Fruit fly (Drosophila melanogaster) Kc167 (cell line): ENCODE measurements around the gene slow.

Source experiments
- Myc ChIP-seq: fragments of >200 bp; optimal IDR thresholded peaks from 2 replicates; lab custom pipeline; 2017; ENCODE audit warnings: missing external identifiers
- Sin3A ChIP-seq: fragments of >200 bp; optimal IDR thresholded peaks from 2 replicates; lab custom pipeline; 2018; ENCODE audit warnings: missing external identifiers
- h ChIP-seq: fragments of >200 bp; optimal IDR thresholded peaks from 3 replicates; lab custom pipeline; 2018; ENCODE audit warnings: missing external identifiers
- insv ChIP-seq: fragments of >200 bp; optimal IDR thresholded peaks from 3 replicates; lab custom pipeline; 2018; ENCODE audit warnings: missing external identifiers
- psq ChIP-seq: fragments of >200 bp; optimal IDR thresholded peaks from 2 replicates; lab custom pipeline; 2017; ENCODE audit warnings: missing external identifiers
- ttk ChIP-seq: sonication (Bioruptor generic); optimal IDR thresholded peaks from 2 replicates; lab custom pipeline; 2017; ENCODE audit warnings: missing external identifiers

slow gene

dm6 chr3L:4395501-4396073 is 11.3 kb downstream of the slow start:
- no peak for TF ChIP-seq h (lab: Kevin White, UChicago)
- no peak for TF ChIP-seq Myc (lab: Kevin White, UChicago)
- TF ChIP-seq insv, result no peak
- TF ChIP-seq Sin3A, result no peak
- no peak for TF ChIP-seq psq
- no peak for TF ChIP-seq ttk

- no peak for TF ChIP-seq h (lab: Kevin White, UChicago)
- TF ChIP-seq insv, result no peak
- TF ChIP-seq ttk, result no peak
- TF ChIP-seq Sin3A, result no peak
- no peak for TF ChIP-seq Myc (lab: Kevin White, UChicago)
- no peak for TF ChIP-seq psq
These were observed 12.1 kb downstream of the slow start for dm6 chr3L:4396372-4396771.

DNA sequence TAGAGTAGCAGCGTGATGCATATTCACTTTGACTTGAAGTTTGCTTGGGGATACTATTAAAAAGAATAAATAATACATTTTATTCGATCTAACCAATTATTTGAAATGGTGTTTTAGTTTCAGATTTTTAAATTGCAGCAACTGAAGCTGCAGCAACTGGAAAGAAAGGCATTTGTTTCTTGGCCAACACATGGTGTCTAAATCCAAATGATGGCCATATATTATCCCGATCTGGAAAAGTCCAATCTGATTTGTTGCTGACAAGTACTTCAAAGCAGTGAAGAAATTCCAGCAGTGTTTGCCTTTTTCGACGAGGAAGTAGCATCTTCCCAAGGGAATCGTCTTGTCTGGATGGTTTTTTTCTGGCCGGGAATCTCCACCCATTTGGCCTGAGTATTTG is 12.9 kb downstream of the slow start:
- TF ChIP-seq ttk, result no peak
- no peak for TF ChIP-seq Myc (lab: Kevin White, UChicago)
- no peak for TF ChIP-seq Sin3A
- no peak for TF ChIP-seq insv
- TF ChIP-seq psq, result no peak
- no peak for TF ChIP-seq h (lab: Kevin White, UChicago)

DNA sequence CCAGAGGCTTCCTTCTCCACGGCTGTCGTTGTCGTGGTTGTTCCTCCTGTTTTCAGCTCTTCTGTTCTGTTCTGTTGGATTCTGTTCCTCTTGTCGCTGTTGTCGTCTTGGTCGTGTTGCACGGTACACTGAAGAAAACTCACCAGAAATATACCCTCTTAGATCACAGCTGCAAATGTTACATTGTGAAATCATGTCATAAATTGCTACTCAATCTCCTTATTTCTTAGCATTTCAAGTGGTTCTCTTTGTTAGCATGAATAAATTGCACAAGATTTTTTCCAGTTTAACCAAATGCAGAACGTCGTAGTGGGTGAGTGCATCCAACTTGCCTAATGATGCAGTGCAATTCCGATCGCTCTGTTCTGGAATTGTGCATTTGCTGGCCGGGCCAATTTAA is 13.6 kb downstream of the slow start:
- TF ChIP-seq insv (no peak), Sin3A (no peak), ttk (no peak), psq (no peak)

DNA sequence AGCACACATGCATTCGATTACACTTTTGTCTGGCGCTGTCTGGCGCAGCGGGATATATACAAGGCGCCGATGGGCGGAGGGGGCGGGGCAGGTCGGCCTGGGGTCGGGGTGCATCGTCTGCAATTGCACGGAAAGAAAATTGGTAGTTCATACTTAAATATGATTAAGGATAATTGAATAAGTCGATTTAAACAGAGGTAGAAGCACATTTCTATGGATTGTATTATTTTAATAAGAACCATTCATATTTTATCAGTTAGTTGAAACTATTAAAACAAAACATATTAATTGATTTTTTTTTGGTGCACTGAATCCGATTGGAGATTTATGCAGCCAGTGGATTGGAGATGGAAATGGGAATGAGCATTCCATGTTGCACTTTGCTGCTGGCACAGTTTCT is 15.7 kb downstream of the slow start:
- TF ChIP-seq h (lab: Kevin White, UChicago), result no peak
- no peak for TF ChIP-seq ttk
- no peak for TF ChIP-seq Myc (lab: Kevin White, UChicago)
- no peak for TF ChIP-seq insv
- no peak for TF ChIP-seq psq
- TF ChIP-seq Sin3A, result no peak

DNA sequence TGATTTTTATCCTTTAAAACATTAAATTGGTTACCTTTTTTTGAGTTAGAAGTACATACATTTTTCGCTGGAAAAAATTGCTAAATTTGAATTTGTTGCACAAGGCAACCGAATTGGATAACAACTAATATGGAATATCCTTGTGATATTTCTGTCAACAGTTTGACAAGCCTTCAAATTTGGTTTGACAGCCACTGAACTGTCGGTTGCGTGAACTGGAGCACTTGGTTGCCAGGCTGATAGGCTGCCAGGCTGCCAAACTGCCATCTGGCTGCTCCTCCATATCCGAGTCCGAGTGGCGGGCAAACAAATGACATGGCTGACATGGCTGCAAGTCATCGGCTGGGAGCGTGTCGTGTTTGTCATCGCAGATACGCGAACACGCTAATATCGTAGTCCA is 17.0 kb downstream of the slow start:
- TF ChIP-seq insv, result no peak
- TF ChIP-seq Myc (lab: Kevin White, UChicago), result no peak
- no peak for TF ChIP-seq Sin3A
- no peak for TF ChIP-seq ttk
- TF ChIP-seq psq, result no peak
- TF ChIP-seq h (lab: Kevin White, UChicago), result no peak

- TF ChIP-seq ttk, result no peak
- TF ChIP-seq Myc (lab: Kevin White, UChicago), result no peak
These were observed 19.0 kb downstream of the slow start, which contains the start of gene Syx17 for dm6 chr3L:4403180-4403769. Gene Syx17 (plus strand): TSS chr3L:4403487.

dm6 chr3L:4405922-4406321 is 21.7 kb downstream of the slow start, which contains the start of gene CG15019:
Gene CG15019 (minus strand): TSS chr3L:4406059.
- no peak for TF ChIP-seq Myc (lab: Kevin White, UChicago)
- no peak for TF ChIP-seq Sin3A
- no peak for TF ChIP-seq h (lab: Kevin White, UChicago)
- no peak for TF ChIP-seq insv
- no peak for TF ChIP-seq ttk
- TF ChIP-seq psq, result no peak

dm6 chr3L:4406653-4407257 is 22.5 kb downstream of the slow start, which contains the start of gene TP53INP:
Gene TP53INP (plus strand): TSS chr3L:4406943.
- TF ChIP-seq psq (no peak), h (lab: Kevin White, UChicago) (no peak), insv (no peak), ttk (no peak), Sin3A (no peak), Myc (lab: Kevin White, UChicago) (no peak)

- TF ChIP-seq h (lab: Kevin White, UChicago), result no peak
- TF ChIP-seq insv, result no peak
- no peak for TF ChIP-seq psq
- no peak for TF ChIP-seq ttk
- no peak for TF ChIP-seq Myc (lab: Kevin White, UChicago)
- no peak for TF ChIP-seq Sin3A
These were observed 23.5 kb downstream of the slow start for dm6 chr3L:4407743-4408142.

dm6 chr3L:4408313-4409133 is 24.3 kb downstream of the slow start:
- TF ChIP-seq psq, result no peak

- TF ChIP-seq psq, result no peak
- TF ChIP-seq ttk, result no peak
- no peak for TF ChIP-seq insv
- TF ChIP-seq h (lab: Kevin White, UChicago), result no peak
- TF ChIP-seq Sin3A, result no peak
- TF ChIP-seq Myc (lab: Kevin White, UChicago), result no peak
These were observed 25.1 kb downstream of the slow start for dm6 chr3L:4409134-4409897.
